Worm (Caenorhabditis elegans): ENCODE data around the gene srj-15.

DNA sequence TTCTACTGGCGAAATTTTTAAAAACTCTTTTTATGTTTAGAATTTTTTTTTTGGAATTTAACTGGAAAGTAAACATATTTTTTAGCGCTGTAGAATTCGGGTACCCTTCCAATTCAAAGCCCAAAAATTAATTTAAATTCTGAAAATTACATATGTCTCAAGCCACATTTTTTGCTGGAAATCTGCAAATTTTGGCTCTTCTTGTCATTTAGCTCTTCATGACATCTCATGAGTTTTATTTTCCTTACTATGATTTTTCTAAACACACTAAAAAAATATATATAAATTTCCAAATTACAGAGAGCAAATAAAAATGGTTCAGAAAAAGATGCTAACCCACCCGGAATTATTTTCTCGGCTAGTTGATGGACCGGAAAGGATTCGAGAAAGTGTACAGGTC, 4.5 kb upstream of the srj-15 start, which contains the start of gene acs-3:
- TF ChIP-seq mdl-1 (tag; optimal IDR thresholded peaks at IDR 0.05) (no peak), nhr-11 (tag; optimal IDR thresholded peaks at IDR 0.05) (no peak)

Measured in whole organism, L1 larva.